Worm (Caenorhabditis elegans) whole organism, L2 larva: ENCODE data around the gene lgc-20.

Experiments used
- R02D3.7 ChIP-seq: fragments of 150-350 bp; optimal IDR thresholded peaks from 2 replicates; lab custom pipeline; 2014; ENCODE audit warnings: missing biosample characterization, missing genetic modification characterization
- ceh-16 ChIP-seq: fragments of 150-350 bp; optimal IDR thresholded peaks from 2 replicates; lab custom pipeline; 2014; ENCODE audit warnings: missing biosample characterization, missing genetic modification characterization
- elt-1 ChIP-seq: fragments of 150-350 bp; optimal IDR thresholded peaks from 2 replicates; lab custom pipeline; 2014; ENCODE audit warnings: missing biosample characterization, missing genetic modification characterization
- lin-11 ChIP-seq: fragments of 150-350 bp; sonication (generic microtip); optimal IDR thresholded peaks from 2 replicates; lab custom pipeline; 2014; ENCODE audit warnings: missing biosample characterization, missing genetic modification characterization, inconsistent platforms, mixed read lengths
- sem-4 ChIP-seq: fragments of 150-350 bp; optimal IDR thresholded peaks from 2 replicates; lab custom pipeline; 2014; ENCODE audit warnings: missing biosample characterization, missing genetic modification reagents, missing genetic modification characterization
- sma-9 ChIP-seq, 2 experiments: fragments of 150-350 bp in 1 of 2; sonication (generic microtip) in 1 of 2; optimal IDR thresholded peaks; 2 replicates each; lab custom pipeline; 2014 to 2016; ENCODE audit warnings: missing genetic modification characterization in 2 of 2, mild to moderate bottlenecking in 1 of 2, missing biosample characterization in 1 of 2, missing compliant biosample characterization in 1 of 2, missing genetic modification reagents in 1 of 2, moderate library complexity in 1 of 2

DNA sequence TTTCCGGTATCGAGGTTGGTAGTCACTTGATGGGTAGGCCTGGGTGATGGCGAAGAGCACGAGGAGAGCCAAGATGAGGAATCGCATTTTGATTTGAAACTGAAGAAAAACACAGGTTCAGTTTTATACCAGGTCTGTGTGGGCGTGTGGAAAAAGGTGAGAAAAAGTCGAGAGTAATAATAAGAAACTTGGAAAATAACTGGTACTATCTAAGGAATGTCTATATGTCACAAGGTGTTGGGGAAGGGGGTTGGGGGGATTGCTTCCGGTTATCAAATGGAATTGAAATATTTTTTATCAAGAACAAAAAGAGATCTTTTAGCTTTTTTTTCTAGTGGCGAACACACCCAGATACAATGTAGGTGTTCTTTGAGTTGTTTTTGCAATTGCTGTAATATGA lies 23.8 kb downstream of the lgc-20 start, which contains the start of gene nlp-51:
- no peak for TF ChIP-seq sem-4 (tag; lab: Kevin White, UChicago)
- no peak for TF ChIP-seq ceh-16
- no peak for TF ChIP-seq sma-9 (GFP tag; optimal IDR thresholded peaks at IDR 0.05; lab: Kevin White, UChicago)
- no peak for TF ChIP-seq sma-9 (tag; optimal IDR thresholded peaks at IDR 0.05; lab: Kevin White, UChicago)
- TF ChIP-seq lin-11 (tag; lab: Kevin White, UChicago): no peak
- no peak for TF ChIP-seq elt-1 (tag; lab: Kevin White, UChicago)
- no peak for TF ChIP-seq R02D3.7 (tag; lab: Kevin White, UChicago)
